Fruit fly (Drosophila melanogaster) whole organism, embryonic: Measurements from ENCODE around the gene CG7272.

Experiments used
- Asciz ChIP-seq: fragments of 200-800 bp; sonication (Bioruptor generic); optimal IDR thresholded peaks from 2 replicates; lab custom pipeline; 2017; ENCODE audit warnings: missing biosample characterization, mild to moderate bottlenecking, missing genetic modification characterization, missing genetic modification reagents
- BEAF-32 ChIP-seq: fragments of 200-800 bp; sonication (Bioruptor generic); optimal IDR thresholded peaks from 3 replicates; lab custom pipeline; 2017; ENCODE audit warnings: missing biosample characterization, missing genetic modification characterization, mild to moderate bottlenecking, moderate library complexity, missing genetic modification reagents
- Bteb2 ChIP-seq: fragments of 200-800 bp; sonication (Bioruptor generic); optimal IDR thresholded peaks from 2 replicates; lab custom pipeline; 2016; ENCODE audit warnings: missing biosample characterization, missing genetic modification characterization
- CG10366 ChIP-seq: fragments of 200-800 bp; sonication (Bioruptor generic); IDR thresholded peaks from 2 replicates; pipeline ENCODE4 v1.3.6; 2022; ENCODE audit warnings: missing biosample characterization, missing genetic modification characterization
- CG11456 ChIP-seq: fragments of 200-800 bp; sonication (Bioruptor generic); IDR thresholded peaks from 3 replicates; pipeline ENCODE4 v1.3.6; 2022; ENCODE audit warnings: missing biosample characterization, missing genetic modification characterization
- CG1233 ChIP-seq: fragments of 200-800 bp; sonication (Bioruptor generic); optimal IDR thresholded peaks from 4 replicates; lab custom pipeline; 2018; ENCODE audit warnings: missing biosample characterization, mild to moderate bottlenecking, missing genetic modification characterization
- CG13287 ChIP-seq: fragments of 200-800 bp; sonication (Bioruptor generic); IDR thresholded peaks from 2 replicates; pipeline ENCODE4 v1.3.6; 2022; ENCODE audit warnings: missing biosample characterization, missing genetic modification characterization; ENCODE audit not compliant: partially characterized antibody
- CG13424 ChIP-seq: fragments of 200-800 bp; sonication (Bioruptor generic); optimal IDR thresholded peaks from 2 replicates; lab custom pipeline; 2019; ENCODE audit warnings: missing biosample characterization, mild to moderate bottlenecking, missing genetic modification characterization, moderate library complexity
- CG15073 ChIP-seq: fragments of 200-800 bp; sonication (Bioruptor generic); optimal IDR thresholded peaks from 2 replicates; lab custom pipeline; 2016; ENCODE audit warnings: missing biosample characterization, missing genetic modification characterization
- CG18476 ChIP-seq: fragments of 200-800 bp; sonication (Bioruptor generic); optimal IDR thresholded peaks from 2 replicates; lab custom pipeline; 2016; ENCODE audit warnings: missing biosample characterization, mild to moderate bottlenecking, missing genetic modification characterization
- CG2116 ChIP-seq: fragments of 200-800 bp; sonication (Bioruptor generic); optimal IDR thresholded peaks from 3 replicates; lab custom pipeline; 2018; ENCODE audit warnings: missing biosample characterization, mild to moderate bottlenecking, missing genetic modification characterization
- CG2120 ChIP-seq: fragments of 200-800 bp; sonication (Bioruptor generic); optimal IDR thresholded peaks from 3 replicates; lab custom pipeline; 2016; ENCODE audit warnings: missing biosample characterization, missing genetic modification characterization
- CG3281 ChIP-seq: fragments of 200-800 bp; sonication (Bioruptor generic); optimal IDR thresholded peaks from 3 replicates; lab custom pipeline; 2017; ENCODE audit warnings: missing biosample characterization, mild to moderate bottlenecking, missing genetic modification characterization
- CG3838 ChIP-seq: fragments of 200-800 bp; sonication (Bioruptor generic); optimal IDR thresholded peaks from 3 replicates; lab custom pipeline; 2016; ENCODE audit warnings: missing biosample characterization, missing genetic modification characterization
- CG3995 ChIP-seq: fragments of 200-800 bp; sonication (Bioruptor generic); optimal IDR thresholded peaks from 3 replicates; lab custom pipeline; 2016; ENCODE audit warnings: missing biosample characterization, missing genetic modification characterization
- CG4707 ChIP-seq: fragments of 200-800 bp; sonication (Bioruptor generic); optimal IDR thresholded peaks from 2 replicates; lab custom pipeline; 2018; ENCODE audit warnings: missing biosample characterization, mild to moderate bottlenecking, missing genetic modification characterization, moderate library complexity
- CG5180 ChIP-seq: fragments of 200-800 bp; sonication (Bioruptor generic); optimal IDR thresholded peaks from 3 replicates; lab custom pipeline; 2017; ENCODE audit warnings: missing biosample characterization, missing genetic modification characterization, mild to moderate bottlenecking, moderate library complexity, missing genetic modification reagents
- CG6654 ChIP-seq: fragments of 200-800 bp; sonication (Bioruptor generic); optimal IDR thresholded peaks from 2 replicates; lab custom pipeline; 2017; ENCODE audit warnings: missing biosample characterization, mild to moderate bottlenecking, missing genetic modification characterization
- CG7556 ChIP-seq: fragments of 200-800 bp; sonication (Bioruptor generic); optimal IDR thresholded peaks from 2 replicates; lab custom pipeline; 2017; ENCODE audit warnings: missing biosample characterization, mild to moderate bottlenecking, missing genetic modification characterization
- CG8281 ChIP-seq: fragments of 200-800 bp; sonication (Bioruptor generic); optimal IDR thresholded peaks from 2 replicates; lab custom pipeline; 2018; ENCODE audit warnings: missing biosample characterization, mild to moderate bottlenecking, missing genetic modification characterization, moderate library complexity
- CG8290 ChIP-seq, 3 experiments: fragments of 200-800 bp; sonication (Bioruptor generic); optimal IDR thresholded peaks; 2 replicates each; lab custom pipeline; 2016 to 2019; ENCODE audit warnings: missing biosample characterization in 3 of 3, missing genetic modification characterization in 3 of 3, mild to moderate bottlenecking in 2 of 3, moderate library complexity in 1 of 3
- Camta ChIP-seq: fragments of 200-800 bp; sonication (Bioruptor generic); optimal IDR thresholded peaks from 2 replicates; lab custom pipeline; 2016; ENCODE audit warnings: missing biosample characterization, missing genetic modification characterization
- D ChIP-seq, 2 experiments: fragments of 200-800 bp in 1 of 2; fragments of >200 bp in 1 of 2; sonication (Bioruptor generic) in 1 of 2; optimal IDR thresholded peaks; 2 replicates in 1 of 2; 3 replicates in 1 of 2; lab custom pipeline; 2017; ENCODE audit warnings: mild to moderate bottlenecking in 1 of 2, missing biosample characterization in 1 of 2, missing genetic modification characterization in 1 of 2, missing genetic modification reagents in 1 of 2
- Ets97D ChIP-seq: fragments of 200-800 bp; sonication (Bioruptor generic); optimal IDR thresholded peaks from 3 replicates; lab custom pipeline; 2016; ENCODE audit warnings: missing biosample characterization, missing genetic modification characterization
- HHEX ChIP-seq: fragments of 200-800 bp; sonication (Bioruptor generic); optimal IDR thresholded peaks from 3 replicates; lab custom pipeline; 2017; ENCODE audit warnings: missing biosample characterization, mild to moderate bottlenecking, missing genetic modification characterization, missing genetic modification reagents
- HLHmδ ChIP-seq: fragments of 200-800 bp; sonication (Bioruptor generic); optimal IDR thresholded peaks from 2 replicates; lab custom pipeline; 2018; ENCODE audit warnings: missing biosample characterization, mild to moderate bottlenecking, missing genetic modification characterization, moderate library complexity
- Hand ChIP-seq: fragments of 200-800 bp; sonication (Bioruptor generic); optimal IDR thresholded peaks from 2 replicates; lab custom pipeline; 2017; ENCODE audit warnings: mild to moderate bottlenecking, missing biosample characterization, missing genetic modification reagents, missing genetic modification characterization
- Hmx ChIP-seq: fragments of 200-800 bp; sonication (Bioruptor generic); optimal IDR thresholded peaks from 2 replicates; lab custom pipeline; 2016; ENCODE audit warnings: missing biosample characterization, missing genetic modification characterization
- NfI ChIP-seq: fragments of 200-800 bp; sonication (Bioruptor generic); optimal IDR thresholded peaks from 3 replicates; lab custom pipeline; 2018; ENCODE audit warnings: missing biosample characterization, mild to moderate bottlenecking, missing genetic modification characterization, moderate library complexity
- Side ChIP-seq: fragments of 200-800 bp; sonication (Bioruptor generic); optimal IDR thresholded peaks from 2 replicates; lab custom pipeline; 2016; ENCODE audit warnings: missing biosample characterization, missing genetic modification characterization
- Sox100B ChIP-seq: fragments of 200-800 bp; sonication (Bioruptor generic); optimal IDR thresholded peaks from 3 replicates; lab custom pipeline; 2018; ENCODE audit warnings: missing biosample characterization, mild to moderate bottlenecking, missing genetic modification characterization
- Sry-β ChIP-seq: fragments of 200-800 bp; sonication (Bioruptor generic); optimal IDR thresholded peaks from 2 replicates; lab custom pipeline; 2018; ENCODE audit warnings: missing biosample characterization, mild to moderate bottlenecking, missing genetic modification characterization, moderate library complexity
- Usf ChIP-seq: fragments of 200-800 bp; sonication (Bioruptor generic); optimal IDR thresholded peaks from 2 replicates; lab custom pipeline; 2017; ENCODE audit warnings: missing genotype, missing biosample characterization, missing genetic modification characterization
- amos ChIP-seq: fragments of 200-800 bp; sonication (Bioruptor generic); IDR thresholded peaks from 2 replicates; pipeline ENCODE4 v1.3.6; 2022; ENCODE audit warnings: missing biosample characterization, missing genetic modification characterization; ENCODE audit not compliant: partially characterized antibody
- bsh ChIP-seq, 2 experiments: fragments of 200-800 bp; sonication (Bioruptor generic); optimal IDR thresholded peaks; 2 replicates each; lab custom pipeline; 2017 to 2018; ENCODE audit warnings: mild to moderate bottlenecking in 2 of 2, missing biosample characterization in 2 of 2, missing genetic modification characterization in 2 of 2, moderate library complexity in 1 of 2
- da ChIP-seq: fragments of 200-800 bp; sonication (Bioruptor generic); optimal IDR thresholded peaks from 2 replicates; lab custom pipeline; 2016; ENCODE audit warnings: missing biosample characterization, missing genetic modification characterization
- exex ChIP-seq: fragments of 200-800 bp; sonication (Bioruptor generic); optimal IDR thresholded peaks from 4 replicates; lab custom pipeline; 2018; ENCODE audit warnings: missing biosample characterization, mild to moderate bottlenecking, missing genetic modification characterization, moderate library complexity
- grau ChIP-seq: fragments of 200-800 bp; optimal IDR thresholded peaks from 3 replicates; lab custom pipeline; 2019; ENCODE audit warnings: missing biosample characterization, mild to moderate bottlenecking, missing genetic modification characterization, moderate library complexity
- hth ChIP-seq: fragments of >200 bp; optimal IDR thresholded peaks from 2 replicates; lab custom pipeline; 2017; ENCODE audit warnings: inconsistent platforms
- rib ChIP-seq: fragments of 200-800 bp; sonication (Bioruptor generic); IDR thresholded peaks from 2 replicates; pipeline ENCODE4 v1.3.6; 2022; ENCODE audit warnings: missing biosample characterization, missing genetic modification characterization
- slp2 ChIP-seq: fragments of 200-800 bp; sonication (Bioruptor generic); optimal IDR thresholded peaks from 2 replicates; lab custom pipeline; 2016; ENCODE audit warnings: missing biosample characterization, missing genetic modification characterization
- sqz ChIP-seq: fragments of 200-800 bp; sonication (Bioruptor generic); optimal IDR thresholded peaks from 3 replicates; lab custom pipeline; 2018; ENCODE audit warnings: missing biosample characterization, mild to moderate bottlenecking, missing genetic modification characterization
- sr ChIP-seq: fragments of 200-800 bp; sonication (Bioruptor generic); IDR thresholded peaks from 3 replicates; pipeline ENCODE4 v1.3.6; 2022; ENCODE audit warnings: missing biosample characterization, missing genetic modification characterization
- tin ChIP-seq: fragments of 200-800 bp; sonication (Bioruptor generic); optimal IDR thresholded peaks from 3 replicates; lab custom pipeline; 2016; ENCODE audit warnings: missing biosample characterization, missing genetic modification characterization
- trem ChIP-seq: fragments of 200-800 bp; optimal IDR thresholded peaks from 3 replicates; lab custom pipeline; 2019; ENCODE audit warnings: missing biosample characterization, mild to moderate bottlenecking, missing genetic modification characterization, moderate library complexity
- ttk ChIP-seq: fragments of 200-800 bp; sonication (Bioruptor generic); IDR thresholded peaks from 2 replicates; pipeline ENCODE4 v2.1.2; 2022; ENCODE audit warnings: missing biosample characterization, missing genetic modification characterization
- twi ChIP-seq: fragments of 200-800 bp; optimal IDR thresholded peaks from 2 replicates; lab custom pipeline; 2019; ENCODE audit warnings: missing biosample characterization, mild to moderate bottlenecking, missing genetic modification characterization, moderate library complexity
- unc-4 ChIP-seq: fragments of 200-800 bp; sonication (Bioruptor generic); IDR thresholded peaks from 2 replicates; pipeline ENCODE4 v1.3.6; 2022; ENCODE audit warnings: missing biosample characterization, missing genetic modification characterization; ENCODE audit not compliant: partially characterized antibody

The CG7272 gene

DNA sequence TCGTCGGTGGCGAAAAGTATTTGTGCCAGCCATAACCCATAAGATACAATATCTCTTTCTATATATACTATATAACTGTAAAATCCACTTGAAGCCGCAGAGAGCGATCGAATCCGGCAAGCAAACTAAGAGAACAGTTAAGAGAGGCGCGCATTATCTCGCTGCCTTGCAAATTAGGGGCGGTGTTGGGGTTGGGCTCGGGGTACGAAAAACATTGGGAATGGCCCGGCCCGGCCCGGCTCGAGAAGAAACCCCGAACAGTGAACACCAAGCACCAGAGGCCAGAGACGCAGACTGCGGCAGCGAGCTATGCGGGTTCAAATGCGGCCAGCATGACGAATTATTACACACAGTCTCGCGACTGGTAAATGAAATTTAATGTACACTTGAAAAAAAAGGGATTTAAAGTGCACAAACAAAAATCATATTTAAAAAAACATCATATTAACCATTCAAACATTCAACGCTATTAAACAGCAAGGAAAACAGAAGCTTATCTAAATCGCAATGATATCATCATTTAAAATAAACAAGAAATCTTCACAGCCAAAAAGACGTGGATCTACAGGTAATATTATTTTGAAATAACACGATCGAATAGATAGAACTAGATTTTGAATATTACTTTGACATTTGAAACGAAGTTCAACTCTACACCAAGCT is 31.8 kb downstream of the CG7272 start (continued):
- TF ChIP-seq Bteb2 (GFP tag; lab: Kevin White, UChicago) = no peak
- peak; percentile 15 for TF ChIP-seq slp2 (GFP tag; lab: Kevin White, UChicago)
- no peak for TF ChIP-seq amos
- TF ChIP-seq CG13424 = no peak
- no peak for TF ChIP-seq sqz (GFP tag; lab: Kevin White, UChicago)
- TF ChIP-seq CG3995 (GFP tag; lab: Kevin White, UChicago) = no peak
- no peak for TF ChIP-seq Camta
- peak; percentile 1 for TF ChIP-seq CG6654
- no peak for TF ChIP-seq D (optimal IDR thresholded peaks at IDR 0.05; lab: Kevin White, UChicago)
- peak; percentile 70 for TF ChIP-seq D (GFP tag; optimal IDR thresholded peaks at IDR 0.05; lab: Kevin White, UChicago)
- TF ChIP-seq CG3281 = peak; percentile 11
- no peak for TF ChIP-seq Usf
- peak in 1 of 2 experiments; percentile 15 for TF ChIP-seq bsh (GFP tag; optimal IDR thresholded peaks at IDR 0.05; lab: Kevin White, UChicago)
- TF ChIP-seq BEAF-32 (GFP tag; lab: Kevin White, UChicago) = no peak
- TF ChIP-seq CG8290 (GFP tag; optimal IDR thresholded peaks at IDR 0.05; lab: Kevin White, UChicago) = no peak
- TF ChIP-seq CG8290 (tag; optimal IDR thresholded peaks at IDR 0.05; lab: Kevin White, UChicago) = peak in 1 of 2 experiments; percentile 26
- no peak for TF ChIP-seq CG2116 (GFP tag; lab: Kevin White, UChicago)
- no peak for TF ChIP-seq HHEX (GFP tag; lab: Kevin White, UChicago)
- peak; percentile 51 for TF ChIP-seq grau (tag; lab: Kevin White, UChicago)
- TF ChIP-seq Sry-β (GFP tag; lab: Kevin White, UChicago) = no peak
- TF ChIP-seq CG11456 (GFP tag; lab: Robert Waterston, UW) = 0 out of 3 replicates have a peak, but pooled peaks have one; percentile 43
- no peak for TF ChIP-seq CG15073 (GFP tag; lab: Kevin White, UChicago)
- TF ChIP-seq CG7556 (GFP tag; lab: Kevin White, UChicago) = peak; percentile 54
- peak; percentile 54 for TF ChIP-seq ttk (GFP tag; lab: Robert Waterston, UW)
- no peak for TF ChIP-seq Hmx
- TF ChIP-seq Hand (GFP tag; lab: Kevin White, UChicago) = no peak
- TF ChIP-seq CG3838 = no peak
- TF ChIP-seq rib = 0 out of 2 replicates have a peak, but pooled peaks have one; percentile 58
- TF ChIP-seq CG5180 (GFP tag; lab: Kevin White, UChicago) = peak; percentile 45
- peak; percentile 19 for TF ChIP-seq CG1233 (GFP tag; lab: Kevin White, UChicago)
- no peak for TF ChIP-seq exex (tag; lab: Kevin White, UChicago)
- TF ChIP-seq Sox100B (GFP tag; lab: Kevin White, UChicago) = peak; percentile 78
- TF ChIP-seq Ets97D (GFP tag; lab: Kevin White, UChicago) = no peak
- TF ChIP-seq Asciz (GFP tag; lab: Kevin White, UChicago) = peak; percentile 6
- TF ChIP-seq unc-4 (GFP tag; lab: Robert Waterston, UW) = no peak
- TF ChIP-seq NfI (GFP tag; lab: Kevin White, UChicago) = no peak
- no peak for TF ChIP-seq sr
- TF ChIP-seq CG13287 = peak; percentile 25; the same call in 1 of the 2 replicates
- no peak for TF ChIP-seq tin (GFP tag; lab: Kevin White, UChicago)
- no peak for TF ChIP-seq da (GFP tag; lab: Kevin White, UChicago)
- peak; percentile 23 for TF ChIP-seq CG18476 (GFP tag; lab: Kevin White, UChicago)
- TF ChIP-seq CG2120 (GFP tag; lab: Kevin White, UChicago) = no peak
- TF ChIP-seq CG8281 = no peak
- TF ChIP-seq CG10366 (GFP tag; lab: Robert Waterston, UW) = peak; percentile 35; the same call in 1 of the 2 replicates
- peak; percentile 43 for TF ChIP-seq trem (tag; lab: Kevin White, UChicago)
- no peak for TF ChIP-seq hth (lab: Kevin White, UChicago)
- TF ChIP-seq twi (tag; lab: Kevin White, UChicago) = no peak
- no peak for TF ChIP-seq HLHmδ (GFP tag; lab: Kevin White, UChicago)
- no peak for TF ChIP-seq CG4707 (GFP tag; lab: Kevin White, UChicago)
- peak; percentile 33 for TF ChIP-seq Side (GFP tag; lab: Kevin White, UChicago)
